Worm (Caenorhabditis elegans): ENCODE measurements around the gene mrpl-10.

ce11 chrII:8267679-8268078 lies 10.6 kb downstream of the mrpl-10 start:
- TF ChIP-seq hmg-4 (GFP tag; optimal IDR thresholded peaks at IDR 0.05) (no peak), sea-1 (GFP tag; conservative IDR thresholded peaks at IDR 0.05) (no peak), ceh-36 (tag; optimal IDR thresholded peaks at IDR 0.05) (no peak), flt-1 (GFP tag; IDR thresholded peaks at IDR 0.05) (no peak)

Data from whole organism, early embryonic.